Fruit fly (Drosophila melanogaster): ENCODE results near the gene CG34299.

Gene CG34299

DNA sequence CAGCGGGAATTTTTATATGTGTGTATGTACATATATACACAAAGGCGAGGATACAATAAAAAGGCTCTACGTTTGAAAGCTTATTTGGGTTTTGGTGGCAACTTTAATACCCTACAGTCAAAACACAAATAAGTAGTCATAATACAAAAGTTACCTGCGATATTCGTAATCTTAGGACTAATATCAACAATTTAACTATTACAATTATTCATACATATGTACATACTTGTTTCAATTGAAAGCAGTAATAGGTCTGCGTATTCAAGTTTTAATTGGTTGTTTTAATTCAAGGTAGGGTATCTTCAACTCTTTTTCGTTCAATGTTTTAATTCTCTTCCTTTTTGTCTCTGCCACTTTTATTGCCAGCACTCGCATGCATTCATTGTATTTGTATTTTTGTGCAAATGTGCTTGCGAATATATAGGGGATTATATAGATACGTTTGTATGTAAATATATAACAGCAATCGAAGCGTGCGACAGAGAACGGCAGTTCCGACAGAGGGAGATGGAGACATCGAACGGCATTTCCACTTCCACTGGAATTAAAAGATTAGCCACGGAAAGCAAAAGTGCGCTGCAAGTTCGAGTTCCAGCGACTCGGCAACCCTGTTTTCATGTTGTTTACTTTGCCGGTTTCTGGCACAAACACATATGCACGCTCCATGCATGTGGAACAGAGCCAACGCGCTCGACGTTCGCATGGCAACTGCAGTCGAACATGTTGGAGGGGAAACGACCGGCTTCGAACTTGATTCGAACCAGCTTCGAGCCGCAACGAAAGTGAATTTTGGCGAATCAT, 27.3 kb downstream of the CG34299 start (continued):
- TF ChIP-seq MESR4 (GFP tag; optimal IDR thresholded peaks at IDR 0.05) (no peak), cwo (GFP tag; optimal IDR thresholded peaks at IDR 0.05) (no peak), trem (tag; optimal IDR thresholded peaks at IDR 0.05) (peak; percentile 14), sim (GFP tag; IDR thresholded peaks at IDR 0.05) (0 out of 2 replicates have a peak, but pooled peaks have one; percentile 31), Opbp (GFP tag; IDR thresholded peaks at IDR 0.05; ENCODE audit: partially characterized antibody) (no peak), Dfd (GFP tag; optimal IDR thresholded peaks at IDR 0.05) (no peak), CG7271 (tag; optimal IDR thresholded peaks at IDR 0.05) (no peak), Drgx (GFP tag; IDR thresholded peaks at IDR 0.05) (peak; percentile 73), CG15011 (GFP tag; optimal IDR thresholded peaks at IDR 0.05) (no peak), insv (GFP tag; optimal IDR thresholded peaks at IDR 0.05) (no peak), CG31441 (GFP tag; IDR thresholded peaks at IDR 0.05) (no peak; the same call in 1 of the 2 replicates), Elba2 (GFP tag; optimal IDR thresholded peaks at IDR 0.05) (no peak), Ravus (GFP tag; IDR thresholded peaks at IDR 0.05) (no peak), tgo (GFP tag; IDR thresholded peaks at IDR 0.05) (0 out of 3 replicates have a peak, but pooled peaks have one; percentile 36), eve (GFP tag; optimal IDR thresholded peaks at IDR 0.05) (no peak), D19B (GFP tag; optimal IDR thresholded peaks at IDR 0.05) (peak; percentile 16), CG14667 (GFP tag; IDR thresholded peaks at IDR 0.05) (no peak), CG10543 (GFP tag; optimal IDR thresholded peaks at IDR 0.05) (no peak), tin (GFP tag; optimal IDR thresholded peaks at IDR 0.05) (peak; percentile 60), ash1 (GFP tag; optimal IDR thresholded peaks at IDR 0.05) (no peak), ap (GFP tag; IDR thresholded peaks at IDR 0.05) (no peak), wor (GFP tag; IDR thresholded peaks at IDR 0.05) (no peak), Oaz (GFP tag; IDR thresholded peaks at IDR 0.05) (no peak), CG7357 (GFP tag; IDR thresholded peaks at IDR 0.05) (no peak), dm (GFP tag; optimal IDR thresholded peaks at IDR 0.05) (no peak), CG1529 (GFP tag; optimal IDR thresholded peaks at IDR 0.05) (peak; percentile 39), ac (GFP tag; optimal IDR thresholded peaks at IDR 0.05) (no peak), CG2129 (GFP tag; IDR thresholded peaks at IDR 0.05; ENCODE audit: partially characterized antibody) (no peak), CG2712 (tag; optimal IDR thresholded peaks at IDR 0.05) (peak; percentile 40), NC2β (GFP tag; optimal IDR thresholded peaks at IDR 0.05) (peak; percentile 53), lbe (GFP tag; optimal IDR thresholded peaks at IDR 0.05) (peak; percentile 49), CG9437 (GFP tag; optimal IDR thresholded peaks at IDR 0.05) (peak; percentile 27), CG12659 (GFP tag; optimal IDR thresholded peaks at IDR 0.05) (peak; percentile 34), fd96Cb (tag; optimal IDR thresholded peaks at IDR 0.05) (peak; percentile 3), bcd (GFP tag; optimal IDR thresholded peaks at IDR 0.05) (peak; percentile 46), maf-S (GFP tag; optimal IDR thresholded peaks at IDR 0.05) (peak; percentile 32), CrebB (tag; optimal IDR thresholded peaks at IDR 0.05) (peak; percentile 11), crp (GFP tag; optimal IDR thresholded peaks at IDR 0.05) (no peak), Sox102F (GFP tag; optimal IDR thresholded peaks at IDR 0.05) (peak; percentile 36), hbn (GFP tag; IDR thresholded peaks at IDR 0.05; ENCODE audit: partially characterized antibody) (no peak), jumu (GFP tag; optimal IDR thresholded peaks at IDR 0.05) (no peak), Ets65A (GFP tag) (peak; percentile 35), CG3065 (GFP tag; optimal IDR thresholded peaks at IDR 0.05) (no peak), dimm (GFP tag; IDR thresholded peaks at IDR 0.05) (no peak), CG18262 (tag; optimal IDR thresholded peaks at IDR 0.05) (peak; percentile 32), mirr (GFP tag; optimal IDR thresholded peaks at IDR 0.05) (peak; percentile 42), CG6791 (GFP tag; IDR thresholded peaks at IDR 0.05; ENCODE audit: partially characterized antibody) (peak; percentile 20; the same call in 1 of the 3 replicates), dmrt11E (tag; optimal IDR thresholded peaks at IDR 0.05) (peak; percentile 50), CG7987 (GFP tag; optimal IDR thresholded peaks at IDR 0.05) (peak; percentile 55)

Data from whole organism, embryonic.